Fruit fly (Drosophila melanogaster) whole organism, embryonic: ENCODE data around the gene Vps53.

Experiments
- Adf1 ChIP-seq: fragments of 200-800 bp; sonication (Bioruptor generic); IDR thresholded peaks from 2 replicates; pipeline ENCODE4 v1.3.6; 2022; ENCODE audit warnings: missing biosample characterization, missing genetic modification characterization
- BtbVII ChIP-seq: fragments of 200-800 bp; sonication (Bioruptor generic); optimal IDR thresholded peaks from 3 replicates; lab custom pipeline; 2017; ENCODE audit warnings: missing biosample characterization, mild to moderate bottlenecking, missing genetic modification characterization
- CG12071 ChIP-seq: fragments of 200-800 bp; sonication (Bioruptor generic); optimal IDR thresholded peaks from 3 replicates; lab custom pipeline; 2018; ENCODE audit warnings: missing biosample characterization, mild to moderate bottlenecking, missing genetic modification characterization
- CG12219 ChIP-seq: fragments of 200-800 bp; sonication (Bioruptor generic); optimal IDR thresholded peaks from 3 replicates; lab custom pipeline; 2018; ENCODE audit warnings: missing biosample characterization, mild to moderate bottlenecking, missing genetic modification characterization
- CG13424 ChIP-seq: fragments of 200-800 bp; sonication (Bioruptor generic); optimal IDR thresholded peaks from 2 replicates; lab custom pipeline; 2019; ENCODE audit warnings: missing biosample characterization, mild to moderate bottlenecking, missing genetic modification characterization, moderate library complexity
- CG14014 ChIP-seq: fragments of 200-800 bp; sonication (Bioruptor generic); IDR thresholded peaks from 2 replicates; pipeline ENCODE4 v1.3.6; 2022; ENCODE audit warnings: missing biosample characterization, missing genetic modification characterization
- CG14710 ChIP-seq: fragments of 200-800 bp; sonication (Bioruptor generic); optimal IDR thresholded peaks from 3 replicates; lab custom pipeline; 2019; ENCODE audit warnings: missing biosample characterization, mild to moderate bottlenecking, missing genetic modification characterization, moderate library complexity
- CG16813 ChIP-seq: fragments of 200-800 bp; sonication (Bioruptor generic); IDR thresholded peaks from 3 replicates; pipeline ENCODE4 v1.3.6; 2022; ENCODE audit warnings: missing biosample characterization, missing genetic modification characterization; ENCODE audit not compliant: partially characterized antibody
- CG17912 ChIP-seq: fragments of 200-800 bp; sonication (Bioruptor generic); optimal IDR thresholded peaks from 2 replicates; lab custom pipeline; 2018; ENCODE audit warnings: missing biosample characterization, mild to moderate bottlenecking, missing genetic modification characterization
- CG18262 ChIP-seq: fragments of 200-800 bp; optimal IDR thresholded peaks from 3 replicates; lab custom pipeline; 2019; ENCODE audit warnings: missing biosample characterization, mild to moderate bottlenecking, missing genetic modification characterization, moderate library complexity
- CG1832 ChIP-seq: fragments of 200-800 bp; sonication (Bioruptor generic); optimal IDR thresholded peaks from 2 replicates; lab custom pipeline; 2017; ENCODE audit warnings: missing biosample characterization, mild to moderate bottlenecking, missing genetic modification characterization, inconsistent platforms
- CG2202 ChIP-seq: fragments of 200-800 bp; sonication (Bioruptor generic); optimal IDR thresholded peaks from 2 replicates; lab custom pipeline; 2018; ENCODE audit warnings: missing biosample characterization, mild to moderate bottlenecking, missing genetic modification characterization
- CG3281 ChIP-seq: fragments of 200-800 bp; sonication (Bioruptor generic); optimal IDR thresholded peaks from 3 replicates; lab custom pipeline; 2017; ENCODE audit warnings: missing biosample characterization, mild to moderate bottlenecking, missing genetic modification characterization
- CG3726 ChIP-seq: fragments of 200-800 bp; sonication (Bioruptor generic); IDR thresholded peaks from 3 replicates; pipeline ENCODE4, ENCODE4 v1.3.6; 2022; ENCODE audit warnings: missing biosample characterization, missing genetic modification characterization
- CG4360 ChIP-seq: fragments of 200-800 bp; sonication (Bioruptor generic); IDR thresholded peaks from 2 replicates; pipeline ENCODE4 v1.3.6; 2022; ENCODE audit warnings: missing biosample characterization, missing genetic modification characterization
- CG4404 ChIP-seq: fragments of 200-800 bp; sonication (Bioruptor generic); IDR thresholded peaks from 2 replicates; pipeline ENCODE4 v1.3.6; 2022; ENCODE audit warnings: missing biosample characterization, missing genetic modification characterization
- CG4730 ChIP-seq: fragments of 200-800 bp; sonication (Bioruptor generic); IDR thresholded peaks from 2 replicates; pipeline ENCODE4 v1.3.6; 2022; ENCODE audit warnings: missing biosample characterization, missing genetic modification characterization
- CG7271 ChIP-seq: fragments of 200-800 bp; sonication (Bioruptor generic); optimal IDR thresholded peaks from 2 replicates; lab custom pipeline; 2018; ENCODE audit warnings: missing biosample characterization, mild to moderate bottlenecking, missing genetic modification characterization, moderate library complexity
- CG7928 ChIP-seq: fragments of 200-800 bp; sonication (Bioruptor generic); optimal IDR thresholded peaks from 2 replicates; lab custom pipeline; 2017; ENCODE audit warnings: missing biosample characterization, mild to moderate bottlenecking, missing genetic modification characterization
- Dbx ChIP-seq: fragments of 200-800 bp; sonication (Bioruptor generic); IDR thresholded peaks from 3 replicates; pipeline ENCODE4 v1.3.6; 2022; ENCODE audit warnings: missing biosample characterization, missing genetic modification characterization
- Dip3 ChIP-seq: fragments of 200-800 bp; sonication (Bioruptor generic); optimal IDR thresholded peaks from 3 replicates; lab custom pipeline; 2016; ENCODE audit warnings: missing biosample characterization, missing genetic modification characterization
- Drgx ChIP-seq: fragments of 200-800 bp; sonication (Bioruptor generic); IDR thresholded peaks from 2 replicates; pipeline ENCODE4 v1.3.6; 2022; ENCODE audit warnings: missing biosample characterization, missing genetic modification characterization
- E2f2 ChIP-seq: fragments of 200-800 bp; sonication (Bioruptor generic); IDR thresholded peaks from 2 replicates; pipeline ENCODE4 v1.3.6; 2022; ENCODE audit warnings: missing biosample characterization, missing genetic modification characterization
- HmgD ChIP-seq: fragments of 200-800 bp; sonication (Bioruptor generic); optimal IDR thresholded peaks from 3 replicates; lab custom pipeline; 2016; ENCODE audit warnings: missing biosample characterization, missing genetic modification characterization
- Max ChIP-seq: fragments of 200-800 bp; sonication (Bioruptor generic); optimal IDR thresholded peaks from 2 replicates; lab custom pipeline; 2016; ENCODE audit warnings: missing biosample characterization, mild to moderate bottlenecking, missing genetic modification characterization
- Meics ChIP-seq: fragments of 200-800 bp; sonication (Bioruptor generic); optimal IDR thresholded peaks from 2 replicates; lab custom pipeline; 2017; ENCODE audit warnings: missing biosample characterization, mild to moderate bottlenecking, missing genetic modification characterization
- Mrtf ChIP-seq: fragments of 200-800 bp; sonication (Bioruptor generic); IDR thresholded peaks from 3 replicates; pipeline ENCODE4 v1.3.6; 2022; ENCODE audit warnings: missing biosample characterization, missing genetic modification characterization
- Oaz ChIP-seq: fragments of 200-800 bp; sonication (Bioruptor generic); IDR thresholded peaks from 2 replicates; pipeline ENCODE4 v1.3.6; 2022; ENCODE audit warnings: missing biosample characterization, missing genetic modification characterization
- Poxn ChIP-seq: fragments of 200-800 bp; sonication (Bioruptor generic); IDR thresholded peaks from 2 replicates; pipeline ENCODE4 v1.3.6; 2022; ENCODE audit warnings: missing biosample characterization, missing genetic modification characterization
- Rx ChIP-seq: fragments of 200-800 bp; sonication (Bioruptor generic); IDR thresholded peaks from 2 replicates; pipeline ENCODE4 v1.3.6; 2022; ENCODE audit warnings: missing biosample characterization, missing genetic modification characterization
- Sox102F ChIP-seq: fragments of 200-800 bp; sonication (Bioruptor generic); optimal IDR thresholded peaks from 2 replicates; lab custom pipeline; 2018; ENCODE audit warnings: missing biosample characterization, mild to moderate bottlenecking, missing genetic modification characterization, moderate library complexity
- Trl ChIP-seq, 3 experiments: fragments of >200 bp in 2 of 3; fragments of 200-800 bp in 1 of 3; sonication (Bioruptor generic) in 1 of 3; optimal IDR thresholded peaks; 2 replicates in 1 of 3; 3 replicates in 2 of 3; lab custom pipeline; 2016 to 2017; ENCODE audit warnings: missing biosample characterization in 1 of 3, missing genetic modification characterization in 1 of 3
- ab ChIP-seq: fragments of 200-800 bp; sonication (Bioruptor generic); optimal IDR thresholded peaks from 2 replicates; lab custom pipeline; 2016; ENCODE audit warnings: missing biosample characterization, missing genetic modification characterization
- abd-A ChIP-seq: fragments of 200-800 bp; sonication (Bioruptor generic); optimal IDR thresholded peaks from 3 replicates; lab custom pipeline; 2019; ENCODE audit warnings: missing biosample characterization, mild to moderate bottlenecking, missing genetic modification characterization, moderate library complexity
- ap ChIP-seq: fragments of 200-800 bp; sonication (Bioruptor generic); IDR thresholded peaks from 2 replicates; pipeline ENCODE4 v1.3.6; 2022; ENCODE audit warnings: missing biosample characterization, missing genetic modification characterization
- cad ChIP-seq: fragments of >200 bp; optimal IDR thresholded peaks from 2 replicates; lab custom pipeline; 2017; ENCODE audit warnings: missing biosample characterization, missing genetic modification characterization
- ci ChIP-seq: fragments of 200-800 bp; sonication (Bioruptor generic); IDR thresholded peaks from 3 replicates; pipeline ENCODE4 v1.3.6; 2022; ENCODE audit warnings: missing biosample characterization, missing genetic modification characterization
- croc ChIP-seq: fragments of 200-800 bp; sonication (Bioruptor generic); conservative IDR thresholded peaks from 3 replicates; pipeline ENCODE4 v1.3.6; 2022; ENCODE audit warnings: missing biosample characterization, missing genetic modification characterization
- fd96Cb ChIP-seq: fragments of 200-800 bp; sonication (Bioruptor generic); optimal IDR thresholded peaks from 2 replicates; lab custom pipeline; 2018; ENCODE audit warnings: missing biosample characterization, mild to moderate bottlenecking, missing genetic modification characterization, moderate library complexity
- gce ChIP-seq: fragments of 200-800 bp; sonication (Bioruptor generic); IDR thresholded peaks from 3 replicates; pipeline ENCODE4 v1.3.6; 2022; ENCODE audit warnings: missing biosample characterization, missing genetic modification characterization
- hkb ChIP-seq, 2 experiments: fragments of 200-800 bp in 1 of 2; fragments of >200 bp in 1 of 2; sonication (Bioruptor generic) in 1 of 2; IDR thresholded peaks in 1 of 2; optimal IDR thresholded peaks in 1 of 2; 2 replicates each; pipeline versions ENCODE4 v1.3.6 to Lab custom; 2017 to 2022; ENCODE audit warnings: missing biosample characterization in 1 of 2, missing genetic modification characterization in 1 of 2
- kay ChIP-seq: fragments of 200-800 bp; sonication (Bioruptor generic); optimal IDR thresholded peaks from 2 replicates; lab custom pipeline; 2016; ENCODE audit warnings: missing biosample characterization, missing genetic modification characterization
- lbe ChIP-seq: fragments of 200-800 bp; sonication (Bioruptor generic); optimal IDR thresholded peaks from 2 replicates; lab custom pipeline; 2016; ENCODE audit warnings: missing biosample characterization, mild to moderate bottlenecking, missing genetic modification characterization
- mld ChIP-seq: fragments of 200-800 bp; sonication (Bioruptor generic); IDR thresholded peaks from 3 replicates; pipeline ENCODE4 v1.3.6; 2022; ENCODE audit warnings: missing biosample characterization, missing genetic modification characterization; ENCODE audit not compliant: partially characterized antibody
- psq ChIP-seq: fragments of 200-800 bp; sonication (Bioruptor generic); optimal IDR thresholded peaks from 2 replicates; lab custom pipeline; 2017; ENCODE audit warnings: missing biosample characterization, missing genetic modification characterization
- shn ChIP-seq: fragments of 200-800 bp; sonication (Bioruptor generic); optimal IDR thresholded peaks from 3 replicates; lab custom pipeline; 2016; ENCODE audit warnings: missing biosample characterization, missing genetic modification characterization
- trem ChIP-seq: fragments of 200-800 bp; optimal IDR thresholded peaks from 3 replicates; lab custom pipeline; 2019; ENCODE audit warnings: missing biosample characterization, mild to moderate bottlenecking, missing genetic modification characterization, moderate library complexity
- zen2 ChIP-seq: fragments of 200-800 bp; sonication (Bioruptor generic); IDR thresholded peaks from 3 replicates; pipeline ENCODE4 v1.3.6; 2022; ENCODE audit warnings: missing biosample characterization, missing genetic modification characterization; ENCODE audit not compliant: partially characterized antibody
- zf30C ChIP-seq: fragments of 200-800 bp; sonication (Bioruptor generic); optimal IDR thresholded peaks from 3 replicates; lab custom pipeline; 2018; ENCODE audit warnings: missing biosample characterization, mild to moderate bottlenecking, missing genetic modification characterization

Gene Vps53

DNA sequence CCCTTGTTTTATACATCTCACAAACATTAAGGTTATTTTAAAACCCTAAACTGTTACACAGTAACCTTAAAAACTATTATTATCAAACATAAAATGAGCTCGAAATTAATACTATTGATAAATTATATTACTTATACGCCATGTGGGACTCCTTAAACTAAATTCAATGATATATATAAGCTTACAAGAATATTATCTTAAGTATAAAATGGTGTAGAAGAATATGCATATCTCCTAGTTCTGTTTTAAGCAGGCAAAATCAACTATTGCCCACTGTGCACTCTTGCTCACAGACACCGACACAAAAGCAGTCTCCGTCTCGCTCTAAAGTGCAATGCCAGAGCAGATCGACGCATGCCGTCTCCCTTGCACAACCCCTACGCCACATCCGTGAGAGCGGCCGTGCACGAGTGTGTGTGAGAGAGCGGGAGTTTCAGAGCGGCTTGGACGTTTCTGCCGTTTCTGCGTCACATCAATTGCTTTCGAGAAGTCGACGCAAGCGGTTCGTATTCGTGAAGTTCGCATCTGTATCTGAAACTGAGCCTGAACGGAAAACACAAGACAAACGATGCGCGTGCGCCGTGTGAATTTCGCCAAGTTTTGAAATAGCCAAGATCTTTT lies 14.2 kb downstream of the Vps53 start (continued):
- TF ChIP-seq gce (GFP tag; lab: Robert Waterston, UW) (no peak), ab (GFP tag; lab: Kevin White, UChicago) (no peak), mld (no peak), Sox102F (GFP tag; lab: Kevin White, UChicago) (peak; percentile 53), fd96Cb (tag; lab: Kevin White, UChicago) (peak; percentile 74), croc (GFP tag; lab: Robert Waterston, UW) (peak; percentile 52; the same call in 2 of the 3 replicates), CG14710 (tag; lab: Kevin White, UChicago) (peak; percentile 84), CG4360 (GFP tag; lab: Robert Waterston, UW) (peak; percentile 31; the same call in 1 of the 2 replicates), lbe (GFP tag; lab: Kevin White, UChicago) (peak; percentile 5), CG3726 (GFP tag; lab: Robert Waterston, UW) (0 out of 3 replicates have a peak, but pooled peaks have one; percentile 13), CG13424 (tag; lab: Kevin White, UChicago) (peak; percentile 78), CG7271 (tag; lab: Kevin White, UChicago) (peak; percentile 44), Dip3 (GFP tag; lab: Kevin White, UChicago) (no peak), Adf1 (0 out of 2 replicates have a peak, but pooled peaks have one; percentile 25), trem (tag; lab: Kevin White, UChicago) (peak; percentile 82), E2f2 (GFP tag; lab: Robert Waterston, UW) (peak; percentile 18; the same call in 1 of the 2 replicates), CG12071 (GFP tag; lab: Kevin White, UChicago) (no peak), Drgx (GFP tag; lab: Robert Waterston, UW) (no peak), HmgD (GFP tag; lab: Kevin White, UChicago) (peak; percentile 33), Mrtf (0 out of 3 replicates have a peak, but pooled peaks have one; percentile 41), CG4730 (no peak), CG14014 (GFP tag; lab: Robert Waterston, UW) (no peak), CG16813 (GFP tag; lab: Robert Waterston, UW) (peak; percentile 43; the same call in 1 of the 3 replicates), CG4404 (GFP tag; lab: Robert Waterston, UW) (no peak; the same call in 1 of the 2 replicates), zf30C (GFP tag; lab: Kevin White, UChicago) (no peak), CG18262 (tag; lab: Kevin White, UChicago) (peak; percentile 93), CG12219 (GFP tag; lab: Kevin White, UChicago) (peak; percentile 38), Trl (optimal IDR thresholded peaks at IDR 0.05; lab: Kevin White, UChicago) (peak; percentile 61 to 95), Trl (GFP tag; optimal IDR thresholded peaks at IDR 0.05; lab: Kevin White, UChicago) (peak; percentile 17), Dbx (GFP tag; lab: Robert Waterston, UW) (no peak), psq (GFP tag; lab: Kevin White, UChicago) (no peak), CG1832 (GFP tag; lab: Kevin White, UChicago) (peak; percentile 92), CG17912 (no peak), Max (GFP tag; lab: Kevin White, UChicago) (peak; percentile 13), ap (GFP tag; lab: Robert Waterston, UW) (no peak), shn (GFP tag; lab: Kevin White, UChicago) (peak; percentile 9), hkb (optimal IDR thresholded peaks at IDR 0.05; lab: Kevin White, UChicago) (no peak), hkb (GFP tag; IDR thresholded peaks at IDR 0.05; lab: Robert Waterston, UW) (0 out of 2 replicates have a peak, but pooled peaks have one; percentile 34), kay (peak; percentile 6), abd-A (tag; lab: Kevin White, UChicago) (no peak), BtbVII (peak; percentile 41), ci (GFP tag; lab: Robert Waterston, UW) (peak; percentile 68), CG3281 (GFP tag; lab: Kevin White, UChicago) (no peak), Meics (GFP tag; lab: Kevin White, UChicago) (peak; percentile 28), cad (GFP tag; lab: Kevin White, UChicago) (no peak), Rx (no peak), Oaz (GFP tag; lab: Robert Waterston, UW) (no peak), Poxn (GFP tag; lab: Robert Waterston, UW) (no peak), CG7928 (no peak), zen2 (GFP tag; lab: Robert Waterston, UW) (no peak), CG2202 (tag; lab: Kevin White, UChicago) (peak; percentile 62)
